Fruit fly (Drosophila melanogaster): ENCODE measurements around the gene Ipk2.

The Ipk2 gene

DNA sequence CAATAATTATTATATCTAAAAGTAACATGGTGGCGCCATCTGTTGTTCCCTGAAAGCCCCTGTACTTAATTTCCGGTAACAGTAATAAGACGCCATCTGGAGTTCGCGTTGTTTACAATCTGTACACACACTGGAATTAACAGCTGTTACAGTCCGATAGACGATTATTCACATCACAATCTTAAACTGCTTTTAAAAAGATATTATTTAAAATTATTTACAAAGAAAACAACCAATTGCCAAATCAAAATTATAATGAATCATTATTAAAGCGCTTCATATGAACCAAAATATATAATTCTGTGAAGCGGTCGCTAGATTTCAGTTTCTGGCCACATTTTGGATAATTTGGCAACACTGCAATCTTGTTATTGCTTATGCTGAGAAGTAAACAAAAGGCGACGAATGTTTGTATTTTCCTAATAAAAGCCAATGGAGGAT lies 28.4 kb upstream of the Ipk2 start, which contains the start of gene CG13689 (continued):
- peak in 1 of 3 experiments; percentile 67 for TF ChIP-seq Stat92E (GFP tag; optimal IDR thresholded peaks at IDR 0.05)
- TF ChIP-seq CG12744 (GFP tag; optimal IDR thresholded peaks at IDR 0.05) = no peak
- no peak for TF ChIP-seq HHEX (GFP tag; optimal IDR thresholded peaks at IDR 0.05)
- no peak for TF ChIP-seq CG8089 (GFP tag; optimal IDR thresholded peaks at IDR 0.05)
- no peak for TF ChIP-seq Blimp-1 (GFP tag; optimal IDR thresholded peaks at IDR 0.05)
- peak; percentile 41; the same call in 1 of the 2 replicates for TF ChIP-seq CG14014 (GFP tag; IDR thresholded peaks at IDR 0.05)
- no peak for TF ChIP-seq CG6683 (GFP tag; optimal IDR thresholded peaks at IDR 0.05)
- TF ChIP-seq pnt (GFP tag; optimal IDR thresholded peaks at IDR 0.05) = peak; percentile 27
- TF ChIP-seq cad (GFP tag; optimal IDR thresholded peaks at IDR 0.05) = no peak
- no peak for TF ChIP-seq CG9437 (GFP tag; optimal IDR thresholded peaks at IDR 0.05)
- TF ChIP-seq gt (GFP tag; IDR thresholded peaks at IDR 0.05) = no peak
- no peak for TF ChIP-seq CG11695 (GFP tag; IDR thresholded peaks at IDR 0.05)
- no peak for TF ChIP-seq CG12769 (tag; optimal IDR thresholded peaks at IDR 0.05)
- no peak; the same call in 1 of the 2 replicates for TF ChIP-seq unc-4 (GFP tag; IDR thresholded peaks at IDR 0.05; ENCODE audit: partially characterized antibody)
- TF ChIP-seq CG1647 (GFP tag; optimal IDR thresholded peaks at IDR 0.05) = peak; percentile 9
- TF ChIP-seq trem (tag; optimal IDR thresholded peaks at IDR 0.05) = peak; percentile 85
- TF ChIP-seq Dll (GFP tag; IDR thresholded peaks at IDR 0.05; ENCODE audit: partially characterized antibody) = peak; percentile 56; the same call in 2 of the 4 replicates
- TF ChIP-seq slou (GFP tag; optimal IDR thresholded peaks at IDR 0.05) = peak; percentile 23
- TF ChIP-seq Med (GFP tag) = peak; percentile 92
- no peak for TF ChIP-seq CG4404 (GFP tag; IDR thresholded peaks at IDR 0.05)
- TF ChIP-seq CG10274 (GFP tag; optimal IDR thresholded peaks at IDR 0.05) = no peak
- no peak for TF ChIP-seq ac (GFP tag; optimal IDR thresholded peaks at IDR 0.05)
- TF ChIP-seq jumu (GFP tag; optimal IDR thresholded peaks at IDR 0.05) = no peak
- TF ChIP-seq CG4360 (GFP tag; IDR thresholded peaks at IDR 0.05) = no peak
- TF ChIP-seq CG18262 (tag; optimal IDR thresholded peaks at IDR 0.05) = peak; percentile 53
- TF ChIP-seq gfzf (GFP tag; optimal IDR thresholded peaks at IDR 0.05) = no peak
- TF ChIP-seq ro (GFP tag; IDR thresholded peaks at IDR 0.05) = 0 out of 2 replicates have a peak, but pooled peaks have one; percentile 15
- TF ChIP-seq ind (GFP tag; optimal IDR thresholded peaks at IDR 0.05) = peak; percentile 67
- TF ChIP-seq run (tag; optimal IDR thresholded peaks at IDR 0.05) = no peak
- peak; percentile 13; the same call in 1 of the 2 replicates for TF ChIP-seq amos (GFP tag; IDR thresholded peaks at IDR 0.05; ENCODE audit: partially characterized antibody)
- no peak for TF ChIP-seq Atf6 (GFP tag; IDR thresholded peaks at IDR 0.05)
- no peak for TF ChIP-seq seq (GFP tag; IDR thresholded peaks at IDR 0.05)
- peak; percentile 24; the same call in 2 of the 3 replicates for TF ChIP-seq row (GFP tag; IDR thresholded peaks at IDR 0.05)
- no peak for TF ChIP-seq CG9609 (GFP tag; optimal IDR thresholded peaks at IDR 0.05)
- TF ChIP-seq CG4424 (GFP tag; optimal IDR thresholded peaks at IDR 0.05) = peak; percentile 63
- peak; percentile 78 for TF ChIP-seq Lhr (GFP tag; optimal IDR thresholded peaks at IDR 0.05)
- peak; percentile 0 for TF ChIP-seq CG12236 (GFP tag; optimal IDR thresholded peaks at IDR 0.05)
- peak; percentile 35 for TF ChIP-seq CG1233 (GFP tag; optimal IDR thresholded peaks at IDR 0.05)
- TF ChIP-seq zf30C (GFP tag; optimal IDR thresholded peaks at IDR 0.05) = no peak
- peak; percentile 67 for TF ChIP-seq gem (tag; optimal IDR thresholded peaks at IDR 0.05)
- TF ChIP-seq CG6689 (GFP tag; IDR thresholded peaks at IDR 0.05) = peak; percentile 33; the same call in 1 of the 2 replicates
- peak; percentile 21 for TF ChIP-seq CG13775 (GFP tag; optimal IDR thresholded peaks at IDR 0.05)
- no peak for TF ChIP-seq disco-r (GFP tag; optimal IDR thresholded peaks at IDR 0.05)
- TF ChIP-seq dysf (GFP tag; IDR thresholded peaks at IDR 0.05) = peak; percentile 71
- TF ChIP-seq CG7745 (tag; optimal IDR thresholded peaks at IDR 0.05) = no peak
- no peak for TF ChIP-seq pros (GFP tag; optimal IDR thresholded peaks at IDR 0.05)
- no peak for TF ChIP-seq Kr (GFP tag; optimal IDR thresholded peaks at IDR 0.05)
- peak; percentile 37 for TF ChIP-seq fd102C (GFP tag; optimal IDR thresholded peaks at IDR 0.05)
- peak; percentile 35 for TF ChIP-seq BEAF-32 (GFP tag; optimal IDR thresholded peaks at IDR 0.05)
- no peak for TF ChIP-seq NC2α (GFP tag; optimal IDR thresholded peaks at IDR 0.05)

All from whole organism, embryonic.